Worm (Caenorhabditis elegans): ENCODE measurements around the gene Y46G5A.34.

- no peak for TF ChIP-seq pha-4 (tag; optimal IDR thresholded peaks at IDR 0.05)
- TF ChIP-seq snpc-4 (tag; optimal IDR thresholded peaks at IDR 0.05): no peak
- no peak for TF ChIP-seq nhr-237 (tag; optimal IDR thresholded peaks at IDR 0.05)
- TF ChIP-seq nhr-28 (tag; optimal IDR thresholded peaks at IDR 0.05): no peak
- TF ChIP-seq elt-1 (tag; optimal IDR thresholded peaks at IDR 0.05; ENCODE audit: borderline replicate concordance, insufficient read depth): no peak
Observed at ce11 chrII:12789497-12789896, 13.0 kb downstream of the Y46G5A.34 start.
